Fruit fly (Drosophila melanogaster): ENCODE results near the gene yem.

Gene yem

DNA sequence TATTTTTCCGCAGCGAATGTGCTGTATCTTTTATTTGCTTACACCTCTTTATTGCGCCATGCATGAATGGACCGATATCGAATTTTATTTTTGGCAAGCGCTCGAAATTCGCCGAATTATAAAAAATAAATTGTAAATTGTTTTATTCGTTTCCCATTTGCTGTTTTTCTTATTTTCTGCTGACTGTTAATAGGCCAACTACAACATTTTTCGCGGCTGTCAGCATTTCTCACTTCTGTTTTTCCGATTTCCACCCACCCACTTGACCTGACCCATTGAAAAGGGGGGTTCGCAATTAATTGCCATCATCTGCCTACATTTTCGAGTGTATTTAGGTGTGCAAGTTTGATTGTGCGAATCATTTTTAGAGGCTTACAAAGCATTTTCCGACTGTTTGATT, 46.1 kb downstream of the yem start:
- TF ChIP-seq Vsx2 (GFP tag; optimal IDR thresholded peaks at IDR 0.05; ENCODE audit: partially characterized antibody): no peak
- TF ChIP-seq lola (GFP tag; optimal IDR thresholded peaks at IDR 0.05): no peak
- TF ChIP-seq Abd-B (GFP tag; optimal IDR thresholded peaks at IDR 0.05): no peak
- TF ChIP-seq br (GFP tag; optimal IDR thresholded peaks at IDR 0.05): no peak
- TF ChIP-seq foxo (GFP tag; optimal IDR thresholded peaks at IDR 0.05): no peak
- no peak for TF ChIP-seq Hr83 (GFP tag; optimal IDR thresholded peaks at IDR 0.05; ENCODE audit: poor library complexity, severe bottlenecking)
- TF ChIP-seq Jra (GFP tag; optimal IDR thresholded peaks at IDR 0.05): no peak
- no peak for TF ChIP-seq pan (optimal IDR thresholded peaks at IDR 0.05)
- no peak for TF ChIP-seq CG32264 (GFP tag; optimal IDR thresholded peaks at IDR 0.05)
- no peak for TF ChIP-seq Rel (GFP tag; optimal IDR thresholded peaks at IDR 0.05)
- TF ChIP-seq Rel (tag; optimal IDR thresholded peaks at IDR 0.05): no peak

DNA sequence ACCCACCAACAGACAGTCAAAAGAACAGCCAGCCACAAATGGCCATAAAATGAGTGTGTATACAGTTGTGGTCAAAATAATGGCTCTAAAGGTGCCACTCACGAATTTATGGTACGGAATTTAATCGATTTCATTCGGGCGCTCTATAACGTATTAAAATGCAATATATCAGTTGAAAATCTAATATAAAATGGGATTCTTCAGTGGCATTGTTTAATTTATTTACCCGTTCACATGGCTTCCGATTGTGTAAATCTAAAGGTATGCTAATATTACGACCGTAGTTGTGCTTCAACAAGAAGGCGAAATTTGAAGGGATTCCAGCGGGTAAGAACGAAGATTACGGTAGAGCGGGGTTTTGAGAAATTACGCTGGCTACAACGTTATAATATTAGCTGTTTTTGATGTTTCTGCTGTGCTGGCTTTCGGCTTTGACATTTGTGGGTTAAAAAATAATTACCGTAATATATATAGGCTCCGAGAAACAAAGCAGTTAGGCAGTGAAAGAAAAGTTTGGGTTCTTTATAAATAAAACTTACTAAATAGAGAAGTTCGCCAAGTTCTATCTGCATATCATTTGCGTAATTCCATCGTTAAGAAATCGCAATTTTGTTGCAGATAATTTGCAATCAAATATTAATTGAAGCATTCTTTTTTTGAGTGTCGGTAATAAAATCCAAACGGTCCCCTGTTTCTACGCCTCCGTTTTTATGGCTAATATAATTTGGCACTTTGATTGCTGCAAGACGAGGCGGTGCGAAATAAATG, 46.9 kb downstream of the yem start:
- peak; percentile 68 for TF ChIP-seq tai (GFP tag; optimal IDR thresholded peaks at IDR 0.05)
- peak; percentile 76 for TF ChIP-seq Sp1 (GFP tag; optimal IDR thresholded peaks at IDR 0.05)
- TF ChIP-seq h (GFP tag; optimal IDR thresholded peaks at IDR 0.05): peak; percentile 79
- peak; percentile 67 for TF ChIP-seq OdsH (GFP tag; optimal IDR thresholded peaks at IDR 0.05)
- TF ChIP-seq psq (GFP tag; optimal IDR thresholded peaks at IDR 0.05): peak; percentile 51
- TF ChIP-seq Abd-B (GFP tag; optimal IDR thresholded peaks at IDR 0.05): no peak
- no peak for TF ChIP-seq lola (GFP tag; optimal IDR thresholded peaks at IDR 0.05)
- peak; percentile 59 for TF ChIP-seq Jra (GFP tag; optimal IDR thresholded peaks at IDR 0.05)
- no peak for TF ChIP-seq N (GFP tag; optimal IDR thresholded peaks at IDR 0.05)
- TF ChIP-seq Hr83 (GFP tag; optimal IDR thresholded peaks at IDR 0.05; ENCODE audit: poor library complexity, severe bottlenecking): peak; percentile 39
- peak; percentile 75 for TF ChIP-seq woc (GFP tag; optimal IDR thresholded peaks at IDR 0.05)
- TF ChIP-seq HLH106 (tag; optimal IDR thresholded peaks at IDR 0.05): peak; percentile 74
- peak; percentile 80 for TF ChIP-seq rgr (GFP tag; optimal IDR thresholded peaks at IDR 0.05)
- TF ChIP-seq Mio (GFP tag; optimal IDR thresholded peaks at IDR 0.05): peak; percentile 42
- peak; percentile 81 for TF ChIP-seq ey (GFP tag; optimal IDR thresholded peaks at IDR 0.05)
- TF ChIP-seq jim (GFP tag; optimal IDR thresholded peaks at IDR 0.05): no peak
- peak; percentile 48 for TF ChIP-seq GATAd (GFP tag; optimal IDR thresholded peaks at IDR 0.05)
- peak; percentile 22 for TF ChIP-seq brk (GFP tag; optimal IDR thresholded peaks at IDR 0.05)
- TF ChIP-seq sage (GFP tag; optimal IDR thresholded peaks at IDR 0.05): no peak
- TF ChIP-seq pan (optimal IDR thresholded peaks at IDR 0.05): no peak
- peak; percentile 59 for TF ChIP-seq fru (GFP tag; optimal IDR thresholded peaks at IDR 0.05)
- no peak for TF ChIP-seq Rel (GFP tag; optimal IDR thresholded peaks at IDR 0.05)
- peak; percentile 30 for TF ChIP-seq Rel (tag; optimal IDR thresholded peaks at IDR 0.05)
- TF ChIP-seq Hnf4 (GFP tag; optimal IDR thresholded peaks at IDR 0.05): peak; percentile 74
- peak; percentile 68 for TF ChIP-seq br (GFP tag; optimal IDR thresholded peaks at IDR 0.05)
- TF ChIP-seq dmrt93B (GFP tag; optimal IDR thresholded peaks at IDR 0.05): peak; percentile 37
- TF ChIP-seq foxo (GFP tag; optimal IDR thresholded peaks at IDR 0.05): peak in 1 of 2 experiments; percentile 68
- TF ChIP-seq CG32264 (GFP tag; optimal IDR thresholded peaks at IDR 0.05): peak; percentile 52

- TF ChIP-seq Hr83 (GFP tag; optimal IDR thresholded peaks at IDR 0.05; ENCODE audit: poor library complexity, severe bottlenecking) (peak; percentile 26), Rel (GFP tag; optimal IDR thresholded peaks at IDR 0.05) (no peak), Rel (tag; optimal IDR thresholded peaks at IDR 0.05) (peak; percentile 40), brk (GFP tag; optimal IDR thresholded peaks at IDR 0.05) (peak; percentile 20), Hnf4 (GFP tag; optimal IDR thresholded peaks at IDR 0.05) (peak; percentile 65), psq (GFP tag; optimal IDR thresholded peaks at IDR 0.05) (peak; percentile 83), pan (optimal IDR thresholded peaks at IDR 0.05) (no peak), woc (GFP tag; optimal IDR thresholded peaks at IDR 0.05) (no peak), dl (GFP tag; optimal IDR thresholded peaks at IDR 0.05; ENCODE audit: insufficient read depth in 1 of 2, partially characterized antibody in 2 of 2) (peak; percentile 33 to 68), Jra (GFP tag; optimal IDR thresholded peaks at IDR 0.05) (peak; percentile 18), N (GFP tag; optimal IDR thresholded peaks at IDR 0.05) (no peak), h (GFP tag; optimal IDR thresholded peaks at IDR 0.05) (peak; percentile 36), rgr (GFP tag; optimal IDR thresholded peaks at IDR 0.05) (peak; percentile 23), OdsH (GFP tag; optimal IDR thresholded peaks at IDR 0.05) (peak; percentile 9), Vsx2 (GFP tag; optimal IDR thresholded peaks at IDR 0.05; ENCODE audit: partially characterized antibody) (peak; percentile 68), Myc (optimal IDR thresholded peaks at IDR 0.05) (no peak), br (GFP tag; optimal IDR thresholded peaks at IDR 0.05) (peak; percentile 43), Dif (GFP tag; optimal IDR thresholded peaks at IDR 0.05; ENCODE audit: partially characterized antibody) (peak; percentile 88), Dfd (GFP tag; optimal IDR thresholded peaks at IDR 0.05) (no peak), HLH106 (tag; optimal IDR thresholded peaks at IDR 0.05) (peak; percentile 8), ey (GFP tag; optimal IDR thresholded peaks at IDR 0.05) (no peak), Sp1 (GFP tag; optimal IDR thresholded peaks at IDR 0.05) (peak; percentile 44), Hr78 (GFP tag; optimal IDR thresholded peaks at IDR 0.05) (no peak), Mio (GFP tag; optimal IDR thresholded peaks at IDR 0.05) (no peak), fru (GFP tag; optimal IDR thresholded peaks at IDR 0.05) (peak; percentile 56)
Observed at dm6 chr3R:29074001-29074609, 48.6 kb downstream of the yem start.
